Fruit fly (Drosophila melanogaster) whole organism, embryonic: ENCODE measurements around the gene Sas-4.
A peak's percentile ranks its signal among the peaks of the same experiment; 100 is the strongest.

Source experiments
- B-H2 ChIP-seq: fragments of 200-800 bp; sonication (Bioruptor generic); optimal IDR thresholded peaks from 2 replicates; lab custom pipeline; 2018; ENCODE audit warnings: missing biosample characterization, mild to moderate bottlenecking, missing genetic modification characterization
- Bdp1 ChIP-seq: fragments of 200-800 bp; sonication (Bioruptor generic); optimal IDR thresholded peaks from 3 replicates; lab custom pipeline; 2016; ENCODE audit warnings: missing biosample characterization, missing genetic modification characterization
- Bgb ChIP-seq: fragments of 200-800 bp; sonication (Bioruptor generic); IDR thresholded peaks from 2 replicates; pipeline ENCODE4 v1.3.6; 2022; ENCODE audit warnings: missing biosample characterization, missing genetic modification characterization; ENCODE audit not compliant: partially characterized antibody
- CG11085 ChIP-seq: fragments of 200-800 bp; sonication (Bioruptor generic); IDR thresholded peaks from 2 replicates; pipeline ENCODE4 v1.3.6; 2022; ENCODE audit warnings: missing biosample characterization, missing genetic modification characterization
- CG11504 ChIP-seq: fragments of 200-800 bp; sonication (Bioruptor generic); optimal IDR thresholded peaks from 3 replicates; lab custom pipeline; 2019; ENCODE audit warnings: missing biosample characterization, mild to moderate bottlenecking, missing genetic modification characterization, moderate library complexity
- CG12299 ChIP-seq: fragments of 200-800 bp; sonication (Bioruptor generic); optimal IDR thresholded peaks from 2 replicates; lab custom pipeline; 2018; ENCODE audit warnings: missing biosample characterization, mild to moderate bottlenecking, missing genetic modification characterization
- CG12769 ChIP-seq: fragments of 200-800 bp; sonication (Bioruptor generic); optimal IDR thresholded peaks from 2 replicates; lab custom pipeline; 2019; ENCODE audit warnings: missing biosample characterization, mild to moderate bottlenecking, missing genetic modification characterization, moderate library complexity
- CG13287 ChIP-seq: fragments of 200-800 bp; sonication (Bioruptor generic); IDR thresholded peaks from 2 replicates; pipeline ENCODE4 v1.3.6; 2022; ENCODE audit warnings: missing biosample characterization, missing genetic modification characterization; ENCODE audit not compliant: partially characterized antibody
- CG15269 ChIP-seq: fragments of 200-800 bp; sonication (Bioruptor generic); optimal IDR thresholded peaks from 2 replicates; lab custom pipeline; 2018; ENCODE audit warnings: missing biosample characterization, mild to moderate bottlenecking, missing genetic modification characterization, moderate library complexity
- CG2116 ChIP-seq: fragments of 200-800 bp; sonication (Bioruptor generic); optimal IDR thresholded peaks from 3 replicates; lab custom pipeline; 2018; ENCODE audit warnings: missing biosample characterization, mild to moderate bottlenecking, missing genetic modification characterization
- CG3726 ChIP-seq: fragments of 200-800 bp; sonication (Bioruptor generic); IDR thresholded peaks from 3 replicates; pipeline ENCODE4, ENCODE4 v1.3.6; 2022; ENCODE audit warnings: missing biosample characterization, missing genetic modification characterization
- CG4360 ChIP-seq: fragments of 200-800 bp; sonication (Bioruptor generic); IDR thresholded peaks from 2 replicates; pipeline ENCODE4 v1.3.6; 2022; ENCODE audit warnings: missing biosample characterization, missing genetic modification characterization
- CG4820 ChIP-seq: fragments of 200-800 bp; sonication (Bioruptor generic); optimal IDR thresholded peaks from 3 replicates; lab custom pipeline; 2016; ENCODE audit warnings: missing biosample characterization, missing genetic modification characterization
- CG6689 ChIP-seq: fragments of 200-800 bp; sonication (Bioruptor generic); IDR thresholded peaks from 2 replicates; pipeline ENCODE4 v1.3.6; 2022; ENCODE audit warnings: missing biosample characterization, missing genetic modification characterization
- Elba2 ChIP-seq: fragments of 200-800 bp; sonication (Bioruptor generic); optimal IDR thresholded peaks from 3 replicates; lab custom pipeline; 2016; ENCODE audit warnings: missing biosample characterization, missing genetic modification characterization
- Ets65A ChIP-seq: fragments of 200-800 bp; sonication (Bioruptor generic); peaks from one replicate; lab custom pipeline; 2016; ENCODE audit warnings: missing biosample characterization, missing genetic modification characterization
- Hr3 ChIP-seq: fragments of 200-800 bp; sonication (Bioruptor generic); optimal IDR thresholded peaks from 3 replicates; lab custom pipeline; 2016; ENCODE audit warnings: missing biosample characterization, missing genetic modification characterization
- Hr78 ChIP-seq, 2 experiments: fragments of 200-800 bp in 1 of 2; fragments of >200 bp in 1 of 2; sonication (Bioruptor generic) in 1 of 2; optimal IDR thresholded peaks; 2 replicates each; lab custom pipeline; 2017 to 2019; ENCODE audit warnings: missing biosample characterization in 2 of 2, missing genetic modification characterization in 2 of 2, mild to moderate bottlenecking in 1 of 2, moderate library complexity in 1 of 2
- MTF-1 ChIP-seq: fragments of 200-800 bp; sonication (Bioruptor generic); optimal IDR thresholded peaks from 2 replicates; lab custom pipeline; 2018; ENCODE audit warnings: missing biosample characterization, mild to moderate bottlenecking, missing genetic modification characterization, borderline replicate concordance
- Mad ChIP-seq: fragments of 200-800 bp; sonication (Bioruptor generic); optimal IDR thresholded peaks from 2 replicates; lab custom pipeline; 2016; ENCODE audit warnings: missing biosample characterization, missing genetic modification characterization
- Oli ChIP-seq: fragments of 200-800 bp; sonication (Bioruptor generic); optimal IDR thresholded peaks from 2 replicates; lab custom pipeline; 2018; ENCODE audit warnings: missing biosample characterization, mild to moderate bottlenecking, missing genetic modification characterization, moderate library complexity
- Ptx1 ChIP-seq: fragments of 200-800 bp; sonication (Bioruptor generic); IDR thresholded peaks from 2 replicates; pipeline ENCODE4 v1.3.6; 2022; ENCODE audit warnings: missing biosample characterization, missing genetic modification characterization
- amos ChIP-seq: fragments of 200-800 bp; sonication (Bioruptor generic); IDR thresholded peaks from 2 replicates; pipeline ENCODE4 v1.3.6; 2022; ENCODE audit warnings: missing biosample characterization, missing genetic modification characterization; ENCODE audit not compliant: partially characterized antibody
- ap ChIP-seq: fragments of 200-800 bp; sonication (Bioruptor generic); IDR thresholded peaks from 2 replicates; pipeline ENCODE4 v1.3.6; 2022; ENCODE audit warnings: missing biosample characterization, missing genetic modification characterization
- cg ChIP-seq: fragments of 200-800 bp; sonication (Bioruptor generic); optimal IDR thresholded peaks from 3 replicates; lab custom pipeline; 2019; ENCODE audit warnings: missing biosample characterization, mild to moderate bottlenecking, missing genetic modification characterization, moderate library complexity
- chinmo ChIP-seq: fragments of 200-800 bp; sonication (Bioruptor generic); IDR thresholded peaks from 4 replicates; pipeline ENCODE4 v1.3.6; 2022; ENCODE audit warnings: missing biosample characterization, missing genetic modification characterization; ENCODE audit not compliant: partially characterized antibody
- cwo ChIP-seq: fragments of 200-800 bp; sonication (Bioruptor generic); optimal IDR thresholded peaks from 3 replicates; lab custom pipeline; 2017; ENCODE audit warnings: missing biosample characterization, missing genetic modification characterization, mild to moderate bottlenecking, moderate library complexity, missing genetic modification reagents
- dan ChIP-seq: fragments of 200-800 bp; sonication (Bioruptor generic); IDR thresholded peaks from 2 replicates; pipeline ENCODE4 v1.3.6; 2022; ENCODE audit warnings: missing biosample characterization, missing genetic modification characterization
- exex ChIP-seq: fragments of 200-800 bp; sonication (Bioruptor generic); optimal IDR thresholded peaks from 4 replicates; lab custom pipeline; 2018; ENCODE audit warnings: missing biosample characterization, mild to moderate bottlenecking, missing genetic modification characterization, moderate library complexity
- ftz-f1 ChIP-seq: fragments of 200-800 bp; sonication (Bioruptor generic); optimal IDR thresholded peaks from 2 replicates; lab custom pipeline; 2016; ENCODE audit warnings: missing biosample characterization, missing genetic modification characterization
- ind ChIP-seq: fragments of 200-800 bp; sonication (Bioruptor generic); optimal IDR thresholded peaks from 3 replicates; lab custom pipeline; 2016; ENCODE audit warnings: missing biosample characterization, missing genetic modification characterization
- nmo ChIP-seq: fragments of 200-800 bp; sonication (Bioruptor generic); optimal IDR thresholded peaks from 2 replicates; lab custom pipeline; 2018; ENCODE audit warnings: missing biosample characterization, mild to moderate bottlenecking, missing genetic modification characterization, moderate library complexity
- rib ChIP-seq: fragments of 200-800 bp; sonication (Bioruptor generic); IDR thresholded peaks from 2 replicates; pipeline ENCODE4 v1.3.6; 2022; ENCODE audit warnings: missing biosample characterization, missing genetic modification characterization
- salm ChIP-seq: fragments of 200-800 bp; sonication (Bioruptor generic); optimal IDR thresholded peaks from 2 replicates; lab custom pipeline; 2018; ENCODE audit warnings: missing biosample characterization, mild to moderate bottlenecking, missing genetic modification characterization
- sd ChIP-seq: fragments of 200-800 bp; sonication (Bioruptor generic); optimal IDR thresholded peaks from 3 replicates; lab custom pipeline; 2018; ENCODE audit warnings: missing biosample characterization, mild to moderate bottlenecking, missing genetic modification characterization, moderate library complexity
- sens-2 ChIP-seq: fragments of 200-800 bp; sonication (Bioruptor generic); IDR thresholded peaks from 2 replicates; pipeline ENCODE4 v1.3.6; 2022; ENCODE audit warnings: missing biosample characterization, missing genetic modification characterization
- sna ChIP-seq: fragments of 200-800 bp; sonication (Bioruptor generic); IDR thresholded peaks from 2 replicates; pipeline ENCODE4 v1.3.6; 2022; ENCODE audit warnings: missing biosample characterization, missing genetic modification characterization; ENCODE audit not compliant: partially characterized antibody
- sob ChIP-seq: fragments of 200-800 bp; sonication (Bioruptor generic); IDR thresholded peaks from 2 replicates; pipeline ENCODE4 v1.3.6; 2022; ENCODE audit warnings: missing biosample characterization, missing genetic modification characterization
- sqz ChIP-seq: fragments of 200-800 bp; sonication (Bioruptor generic); optimal IDR thresholded peaks from 3 replicates; lab custom pipeline; 2018; ENCODE audit warnings: missing biosample characterization, mild to moderate bottlenecking, missing genetic modification characterization
- sug ChIP-seq: fragments of 200-800 bp; optimal IDR thresholded peaks from 2 replicates; lab custom pipeline; 2019; ENCODE audit warnings: missing biosample characterization, mild to moderate bottlenecking, missing genetic modification characterization, moderate library complexity
- vvl ChIP-seq: fragments of 200-800 bp; sonication (Bioruptor generic); IDR thresholded peaks from 2 replicates; pipeline ENCODE4 v1.3.6; 2022; ENCODE audit warnings: missing biosample characterization, missing genetic modification characterization
- yki ChIP-seq: fragments of >200 bp; optimal IDR thresholded peaks from 3 replicates; lab custom pipeline; 2018
- z ChIP-seq: fragments of 200-800 bp; sonication (Bioruptor generic); IDR thresholded peaks from 3 replicates; pipeline ENCODE4 v1.3.6; 2022; ENCODE audit warnings: missing biosample characterization, missing genetic modification characterization
- zen2 ChIP-seq: fragments of 200-800 bp; sonication (Bioruptor generic); IDR thresholded peaks from 3 replicates; pipeline ENCODE4 v1.3.6; 2022; ENCODE audit warnings: missing biosample characterization, missing genetic modification characterization; ENCODE audit not compliant: partially characterized antibody

Sas-4 gene

DNA sequence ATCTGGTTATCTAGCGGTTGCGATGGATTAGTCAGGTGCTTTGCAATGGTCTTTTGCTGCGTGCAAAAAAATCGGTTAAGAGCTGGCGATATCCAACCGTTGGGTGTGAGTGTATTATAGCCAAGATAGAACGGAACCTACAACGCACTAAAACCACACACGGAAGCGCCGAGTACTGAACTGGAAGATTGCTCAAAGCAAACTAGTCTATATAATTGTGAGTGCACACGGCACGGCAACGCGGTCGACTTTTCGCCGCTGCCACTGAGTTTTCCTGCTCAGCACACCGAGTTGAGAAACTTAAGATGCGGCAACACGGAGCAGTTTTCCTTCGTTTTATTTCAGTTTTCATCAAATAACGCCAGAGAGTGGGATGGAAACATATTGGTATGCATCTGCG is 34.7 kb upstream of the Sas-4 start:
- peak; percentile 15; the same call in 1 of the 2 replicates for TF ChIP-seq amos (GFP tag; lab: Robert Waterston, UW)
- TF ChIP-seq CG4360 (GFP tag; lab: Robert Waterston, UW) = no peak
- peak; percentile 61 for TF ChIP-seq Ets65A
- peak; percentile 80 for TF ChIP-seq z (GFP tag; lab: Robert Waterston, UW)
- TF ChIP-seq MTF-1 (GFP tag; lab: Kevin White, UChicago) = peak; percentile 99
- TF ChIP-seq yki (lab: Kevin White, UChicago) = no peak
- 0 out of 3 replicates have a peak, but pooled peaks have one; percentile 28 for TF ChIP-seq zen2
- TF ChIP-seq CG11504 (tag; lab: Kevin White, UChicago) = peak; percentile 7
- TF ChIP-seq CG13287 = no peak

DNA sequence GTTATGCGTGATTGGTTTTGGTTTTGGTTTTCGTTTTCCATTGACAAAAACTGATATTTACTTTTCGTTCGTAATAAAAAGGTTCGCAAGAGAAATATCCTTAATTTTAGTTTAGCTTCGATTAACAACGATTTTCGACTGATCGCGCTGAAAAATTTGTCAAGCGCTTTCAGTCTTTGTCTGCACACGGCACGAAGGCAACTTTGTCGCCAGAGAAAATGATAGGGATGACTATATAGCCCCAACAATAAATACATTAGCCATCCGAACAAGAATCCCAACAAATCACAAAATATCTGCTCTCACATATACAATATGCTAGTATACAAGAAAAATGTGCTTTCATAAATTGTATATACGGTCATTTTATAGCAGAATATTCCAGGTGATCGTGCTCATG is 33.6 kb upstream of the Sas-4 start, which contains the start of gene Mlp84B:
Mlp84B (minus strand) TSS at position 143 of the 400 bp plus-strand sequence.
- TF ChIP-seq salm (tag; lab: Kevin White, UChicago) = no peak
- no peak for TF ChIP-seq CG4820 (GFP tag; lab: Kevin White, UChicago)
- TF ChIP-seq cwo (GFP tag; lab: Kevin White, UChicago) = no peak
- TF ChIP-seq sd (tag; lab: Kevin White, UChicago) = peak; percentile 11
- no peak for TF ChIP-seq CG6689 (GFP tag; lab: Robert Waterston, UW)
- no peak for TF ChIP-seq Bdp1 (GFP tag; lab: Kevin White, UChicago)
- TF ChIP-seq ap = no peak
- TF ChIP-seq dan (GFP tag; lab: Robert Waterston, UW) = no peak
- TF ChIP-seq Oli (tag; lab: Kevin White, UChicago) = no peak
- no peak for TF ChIP-seq CG15269 (tag; lab: Kevin White, UChicago)
- peak; percentile 55 for TF ChIP-seq CG12769 (tag; lab: Kevin White, UChicago)
- TF ChIP-seq CG3726 = no peak
- TF ChIP-seq MTF-1 (GFP tag; lab: Kevin White, UChicago) = peak; percentile 98

DNA sequence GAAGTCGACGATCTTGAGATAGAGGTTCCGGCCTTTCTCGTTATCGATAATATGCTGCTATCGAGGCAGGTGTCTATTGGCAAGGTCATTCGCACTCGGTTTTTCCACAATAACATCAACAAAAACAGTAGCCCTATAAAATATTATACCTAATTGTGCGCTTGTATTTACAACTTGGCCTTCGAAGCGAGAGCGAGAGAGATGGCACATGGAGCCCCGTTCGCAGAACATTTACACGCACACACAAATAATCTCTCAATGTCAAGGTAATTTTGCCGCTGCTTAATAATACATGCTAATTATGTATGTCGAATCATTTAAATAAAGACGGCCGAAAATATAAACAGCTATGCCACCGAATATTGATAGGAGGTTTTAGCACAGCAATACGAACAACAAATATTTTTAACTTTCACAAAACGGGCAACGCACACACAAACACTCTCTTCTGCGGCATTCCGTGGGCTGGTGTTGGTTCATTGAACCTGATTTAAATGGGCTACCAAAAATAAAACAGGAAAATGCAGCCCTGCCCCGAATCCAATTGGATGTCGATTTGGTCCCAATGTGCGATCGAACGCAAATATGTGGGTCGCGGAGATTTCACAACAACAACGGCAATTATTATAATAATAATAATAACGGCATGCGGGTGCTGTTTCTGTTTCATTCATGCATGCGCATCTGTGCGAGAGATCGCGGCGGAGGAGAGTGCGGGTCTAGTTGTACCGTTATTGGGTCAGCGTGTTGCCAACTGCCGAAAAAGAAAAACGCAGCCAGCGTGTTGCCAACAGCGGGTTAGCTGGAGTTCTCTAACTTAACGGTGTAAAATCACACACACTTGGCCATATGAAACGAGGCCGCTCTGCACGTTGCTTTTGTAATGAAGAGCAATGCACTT is 28.7 kb upstream of the Sas-4 start:
- TF ChIP-seq Hr3 = peak; percentile 52
- TF ChIP-seq CG11085 (GFP tag; lab: Robert Waterston, UW) = no peak
- peak; percentile 42 for TF ChIP-seq exex (tag; lab: Kevin White, UChicago)
- no peak for TF ChIP-seq ind (GFP tag; lab: Kevin White, UChicago)
- TF ChIP-seq sqz (GFP tag; lab: Kevin White, UChicago) = no peak
- TF ChIP-seq Hr78 (GFP tag; optimal IDR thresholded peaks at IDR 0.05; lab: Kevin White, UChicago) = peak in 1 of 2 experiments; percentile 8
- peak; percentile 56 for TF ChIP-seq cg (GFP tag; lab: Kevin White, UChicago)
- TF ChIP-seq Bgb = peak; percentile 15; the same call in 1 of the 2 replicates
- TF ChIP-seq ftz-f1 (GFP tag; lab: Kevin White, UChicago) = peak; percentile 97
- peak; percentile 1 for TF ChIP-seq cwo (GFP tag; lab: Kevin White, UChicago)
- TF ChIP-seq sna (GFP tag; lab: Robert Waterston, UW) = no peak
- no peak for TF ChIP-seq B-H2
- peak; percentile 28 for TF ChIP-seq sug (tag; lab: Kevin White, UChicago)
- TF ChIP-seq vvl = peak; percentile 38; the same call in 1 of the 2 replicates
- TF ChIP-seq chinmo (GFP tag; lab: Robert Waterston, UW) = peak; percentile 81; the same call in 1 of the 4 replicates
- 0 out of 2 replicates have a peak, but pooled peaks have one; percentile 23 for TF ChIP-seq Ptx1 (GFP tag; lab: Robert Waterston, UW)
- TF ChIP-seq Elba2 = peak; percentile 69
- peak; percentile 29 for TF ChIP-seq nmo (GFP tag; lab: Kevin White, UChicago)
- TF ChIP-seq CG2116 (GFP tag; lab: Kevin White, UChicago) = peak; percentile 26
- TF ChIP-seq sens-2 = 0 out of 2 replicates have a peak, but pooled peaks have one; percentile 29
- TF ChIP-seq Mad (GFP tag; lab: Kevin White, UChicago) = no peak
- 0 out of 2 replicates have a peak, but pooled peaks have one; percentile 11 for TF ChIP-seq rib (GFP tag; lab: Robert Waterston, UW)
- TF ChIP-seq CG11504 (tag; lab: Kevin White, UChicago) = no peak
- TF ChIP-seq CG12299 (tag; lab: Kevin White, UChicago) = no peak
- no peak for TF ChIP-seq sob (GFP tag; lab: Robert Waterston, UW)
- TF ChIP-seq sd (tag; lab: Kevin White, UChicago) = peak; percentile 91
